Fruit fly (Drosophila melanogaster): ENCODE results near the gene CG11601.

The CG11601 gene

dm6 chr2L:250507-251215 lies 32.4 kb downstream of the CG11601 start, which contains the start of gene kis (continued):
- peak; percentile 73 for TF ChIP-seq stwl (tag; optimal IDR thresholded peaks at IDR 0.05)
- no peak for TF ChIP-seq CG5245 (GFP tag; optimal IDR thresholded peaks at IDR 0.05)
- no peak for TF ChIP-seq p53 (GFP tag; optimal IDR thresholded peaks at IDR 0.05)
- TF ChIP-seq Hmx (GFP tag; optimal IDR thresholded peaks at IDR 0.05) = no peak
- TF ChIP-seq CG31441 (GFP tag; IDR thresholded peaks at IDR 0.05) = no peak
- TF ChIP-seq CG6765 (GFP tag; optimal IDR thresholded peaks at IDR 0.05) = no peak
- no peak for TF ChIP-seq stc (GFP tag; IDR thresholded peaks at IDR 0.05)
- TF ChIP-seq chn (GFP tag; optimal IDR thresholded peaks at IDR 0.05) = peak; percentile 40
- peak; percentile 36 for TF ChIP-seq CG9817 (tag; optimal IDR thresholded peaks at IDR 0.05)
- no peak for TF ChIP-seq klu (GFP tag; IDR thresholded peaks at IDR 0.05)
- no peak for TF ChIP-seq BtbVII (GFP tag; optimal IDR thresholded peaks at IDR 0.05)
- peak; percentile 70 for TF ChIP-seq sd (tag; optimal IDR thresholded peaks at IDR 0.05)
- peak; percentile 41 for TF ChIP-seq CG9727 (GFP tag; optimal IDR thresholded peaks at IDR 0.05)
- TF ChIP-seq CG14050 (GFP tag; IDR thresholded peaks at IDR 0.05) = no peak
- peak; percentile 9 for TF ChIP-seq CG3281 (GFP tag; optimal IDR thresholded peaks at IDR 0.05)
- TF ChIP-seq CG7556 (GFP tag; optimal IDR thresholded peaks at IDR 0.05) = no peak
- TF ChIP-seq Dbx (GFP tag; IDR thresholded peaks at IDR 0.05) = peak; percentile 73; the same call in 2 of the 3 replicates
- TF ChIP-seq CG7745 (tag; optimal IDR thresholded peaks at IDR 0.05) = peak; percentile 73
- TF ChIP-seq ham (GFP tag; IDR thresholded peaks at IDR 0.05) = no peak
- TF ChIP-seq Nf-YB (GFP tag; optimal IDR thresholded peaks at IDR 0.05) = peak; percentile 28
- TF ChIP-seq CG6175 (GFP tag; IDR thresholded peaks at IDR 0.05) = no peak
- no peak for TF ChIP-seq CG6689 (GFP tag; IDR thresholded peaks at IDR 0.05)
- TF ChIP-seq Ravus (GFP tag; IDR thresholded peaks at IDR 0.05) = no peak
- no peak for TF ChIP-seq ara (GFP tag; IDR thresholded peaks at IDR 0.05)
- TF ChIP-seq cato (GFP tag; optimal IDR thresholded peaks at IDR 0.05; ENCODE audit: borderline replicate concordance) = no peak
- TF ChIP-seq tap (tag; optimal IDR thresholded peaks at IDR 0.05) = no peak
- TF ChIP-seq Kr (GFP tag; optimal IDR thresholded peaks at IDR 0.05) = no peak
- TF ChIP-seq Jarid2 (GFP tag; optimal IDR thresholded peaks at IDR 0.05) = peak; percentile 75
- peak; percentile 97 for TF ChIP-seq sna (GFP tag; IDR thresholded peaks at IDR 0.05; ENCODE audit: partially characterized antibody)
- TF ChIP-seq CG30431 (GFP tag; optimal IDR thresholded peaks at IDR 0.05) = no peak
- no peak for TF ChIP-seq jing (GFP tag; optimal IDR thresholded peaks at IDR 0.05)
- TF ChIP-seq Xbp1 (GFP tag; optimal IDR thresholded peaks at IDR 0.05) = peak; percentile 45
- TF ChIP-seq Pdp1 (GFP tag; optimal IDR thresholded peaks at IDR 0.05) = peak; percentile 42 to 66
- peak; percentile 87 for TF ChIP-seq Aef1 (GFP tag; IDR thresholded peaks at IDR 0.05)
- TF ChIP-seq pzg (GFP tag; optimal IDR thresholded peaks at IDR 0.05) = peak; percentile 95
- no peak for TF ChIP-seq CG1233 (GFP tag; optimal IDR thresholded peaks at IDR 0.05)
- TF ChIP-seq CG10147 (GFP tag; optimal IDR thresholded peaks at IDR 0.05) = peak; percentile 47
- TF ChIP-seq Gsc (GFP tag; IDR thresholded peaks at IDR 0.05) = no peak
- no peak for TF ChIP-seq CG13123 (GFP tag; optimal IDR thresholded peaks at IDR 0.05)
- TF ChIP-seq CG34422 (GFP tag; IDR thresholded peaks at IDR 0.05) = peak; percentile 56; the same call in 2 of the 3 replicates
- no peak for TF ChIP-seq CG1832 (GFP tag; optimal IDR thresholded peaks at IDR 0.05)
- no peak for TF ChIP-seq esg (GFP tag; conservative IDR thresholded peaks at IDR 0.05)
- peak; percentile 50 for TF ChIP-seq MBD-R2 (GFP tag; IDR thresholded peaks at IDR 0.05)
- peak; percentile 93 for TF ChIP-seq vnd (GFP tag; IDR thresholded peaks at IDR 0.05; ENCODE audit: partially characterized antibody)
- TF ChIP-seq CG4617 (GFP tag; optimal IDR thresholded peaks at IDR 0.05; ENCODE audit: borderline replicate concordance) = peak; percentile 84
- TF ChIP-seq zen (tag; optimal IDR thresholded peaks at IDR 0.05) = peak; percentile 39
- peak; percentile 40 for TF ChIP-seq CG12299 (tag; optimal IDR thresholded peaks at IDR 0.05)
- no peak for TF ChIP-seq CG17802 (tag; optimal IDR thresholded peaks at IDR 0.05)
- TF ChIP-seq gro (GFP tag; optimal IDR thresholded peaks at IDR 0.05) = peak; percentile 76

All from whole organism, embryonic.